Fruit fly (Drosophila melanogaster) whole organism, pupa: ENCODE results near the gene CG14262.

Experiments used
- CG12605 ChIP-seq: fragments of 200-800 bp; sonication (Bioruptor generic); IDR thresholded peaks from 2 replicates; pipeline ENCODE4 v1.3.6; 2022; ENCODE audit warnings: missing biosample characterization, missing genetic modification characterization
- CG13204 ChIP-seq: fragments of 200-800 bp; sonication (Bioruptor generic); optimal IDR thresholded peaks from 2 replicates; lab custom pipeline; 2018; ENCODE audit warnings: missing biosample characterization, mild to moderate bottlenecking, missing genetic modification characterization, moderate library complexity
- CG9948 ChIP-seq: fragments of 200-800 bp; sonication (Bioruptor generic); optimal IDR thresholded peaks from 2 replicates; lab custom pipeline; 2018; ENCODE audit warnings: missing biosample characterization, mild to moderate bottlenecking, missing genetic modification characterization, moderate library complexity

dm6 chr3R:27253921-27254376 lies 11.3 kb downstream of the CG14262 start:
- TF ChIP-seq CG12605: no peak
- TF ChIP-seq CG9948 (tag; lab: Kevin White, UChicago): no peak
- no peak for TF ChIP-seq CG13204 (GFP tag; lab: Kevin White, UChicago)
